Fruit fly (Drosophila melanogaster) whole organism: ENCODE measurements around the gene CG31624.

Experiments
- Dll ChIP-seq: fragments of >200 bp; optimal IDR thresholded peaks from 2 replicates; lab custom pipeline; 2017
- EcR ChIP-seq, 2 experiments: fragments of >200 bp; optimal IDR thresholded peaks; 2 replicates each; lab custom pipeline; 2017; ENCODE audit warnings: missing biosample characterization in 2 of 2, missing genetic modification characterization in 2 of 2, missing genetic modification reagents in 2 of 2
- psq ChIP-seq: fragments of >200 bp; optimal IDR thresholded peaks from 2 replicates; lab custom pipeline; 2017
- usp ChIP-seq: fragments of >200 bp; optimal IDR thresholded peaks from 2 replicates; lab custom pipeline; 2017; ENCODE audit warnings: missing biosample characterization, missing genetic modification characterization, mixed read lengths

DNA sequence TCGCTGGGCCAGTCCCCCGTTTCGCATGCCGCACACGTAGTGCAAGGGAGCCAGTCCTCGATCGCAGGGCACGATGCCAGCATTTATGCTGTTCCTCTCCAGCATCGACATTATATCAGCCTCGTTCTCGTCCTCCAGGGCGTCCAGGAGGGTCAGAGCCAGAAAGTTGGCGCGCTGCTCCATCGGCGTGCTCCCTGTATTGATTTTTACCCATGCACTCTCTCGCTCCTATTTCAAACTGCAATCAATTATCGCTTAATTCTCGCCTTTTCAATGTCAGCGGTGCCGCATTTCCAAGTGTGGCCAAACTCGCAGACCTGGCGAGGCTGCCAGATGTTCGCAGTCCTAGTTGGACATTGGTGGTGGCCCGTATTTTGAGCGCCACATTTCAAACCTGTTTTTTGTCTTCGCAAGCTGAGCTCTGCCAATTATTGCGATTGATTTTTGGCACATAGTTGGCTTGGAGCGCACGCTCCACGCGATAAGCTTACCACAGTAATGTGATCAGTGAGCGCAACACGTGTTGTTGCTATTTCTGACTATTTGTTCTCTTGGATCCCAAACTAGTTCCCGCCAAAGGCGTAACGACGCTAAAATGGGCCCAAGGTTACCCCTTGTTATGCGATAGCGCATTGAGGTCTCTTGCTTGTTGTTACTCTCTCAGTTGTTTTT, 18.2 kb upstream of the CG31624 start, which contains the start of gene CG8679:
- no peak for TF ChIP-seq psq (lab: Kevin White, UChicago)
- no peak for TF ChIP-seq usp (GFP tag; lab: Kevin White, UChicago)
- TF ChIP-seq EcR (GFP tag; optimal IDR thresholded peaks at IDR 0.05; lab: Kevin White, UChicago), result no peak
- TF ChIP-seq Dll, result no peak
